Fruit fly (Drosophila melanogaster) whole organism, embryonic: Measurements from ENCODE around the gene Lcp65Ab1.
A peak's percentile ranks its signal among the peaks of the same experiment; 100 is the strongest.

ENCODE experiments used
- Aef1 ChIP-seq: fragments of 200-800 bp; sonication (Bioruptor generic); IDR thresholded peaks from 3 replicates; pipeline ENCODE4 v1.3.6; 2022; ENCODE audit warnings: missing biosample characterization, missing genetic modification characterization
- Awh ChIP-seq: fragments of 200-800 bp; sonication (Bioruptor generic); IDR thresholded peaks from 2 replicates; pipeline ENCODE4, ENCODE4 v1.3.6; 2022; ENCODE audit warnings: missing biosample characterization, missing genetic modification characterization
- Bgb ChIP-seq: fragments of 200-800 bp; sonication (Bioruptor generic); IDR thresholded peaks from 2 replicates; pipeline ENCODE4 v1.3.6; 2022; ENCODE audit warnings: missing biosample characterization, missing genetic modification characterization; ENCODE audit not compliant: partially characterized antibody
- Bteb2 ChIP-seq: fragments of 200-800 bp; sonication (Bioruptor generic); optimal IDR thresholded peaks from 2 replicates; lab custom pipeline; 2016; ENCODE audit warnings: missing biosample characterization, missing genetic modification characterization
- CG12299 ChIP-seq: fragments of 200-800 bp; sonication (Bioruptor generic); optimal IDR thresholded peaks from 2 replicates; lab custom pipeline; 2018; ENCODE audit warnings: missing biosample characterization, mild to moderate bottlenecking, missing genetic modification characterization
- CG13894 ChIP-seq: fragments of 200-800 bp; sonication (Bioruptor generic); optimal IDR thresholded peaks from 3 replicates; lab custom pipeline; 2018; ENCODE audit warnings: missing biosample characterization, mild to moderate bottlenecking, missing genetic modification characterization, moderate library complexity
- CG14710 ChIP-seq: fragments of 200-800 bp; sonication (Bioruptor generic); optimal IDR thresholded peaks from 3 replicates; lab custom pipeline; 2019; ENCODE audit warnings: missing biosample characterization, mild to moderate bottlenecking, missing genetic modification characterization, moderate library complexity
- CG17186 ChIP-seq: fragments of 200-800 bp; sonication (Bioruptor generic); optimal IDR thresholded peaks from 3 replicates; lab custom pipeline; 2017; ENCODE audit warnings: missing biosample characterization, missing genetic modification reagents, missing genetic modification characterization
- CG18764 ChIP-seq: fragments of 200-800 bp; sonication (Bioruptor generic); optimal IDR thresholded peaks from 3 replicates; lab custom pipeline; 2016; ENCODE audit warnings: missing biosample characterization, missing genetic modification characterization
- CG2202 ChIP-seq: fragments of 200-800 bp; sonication (Bioruptor generic); optimal IDR thresholded peaks from 2 replicates; lab custom pipeline; 2018; ENCODE audit warnings: missing biosample characterization, mild to moderate bottlenecking, missing genetic modification characterization
- CG32532 ChIP-seq: fragments of 200-800 bp; sonication (Bioruptor generic); IDR thresholded peaks from 2 replicates; pipeline ENCODE4 v1.3.6; 2022; ENCODE audit warnings: missing biosample characterization, missing genetic modification characterization
- CG32772 ChIP-seq: fragments of 200-800 bp; sonication (Bioruptor generic); IDR thresholded peaks from 2 replicates; pipeline ENCODE4 v1.3.6; 2022; ENCODE audit warnings: missing biosample characterization, missing genetic modification characterization
- CG34224 ChIP-seq: fragments of 200-800 bp; sonication (Bioruptor generic); IDR thresholded peaks from 3 replicates; pipeline ENCODE4 v1.3.6; 2022; ENCODE audit warnings: missing biosample characterization, missing genetic modification characterization; ENCODE audit not compliant: partially characterized antibody
- CG3847 ChIP-seq: fragments of 200-800 bp; sonication (Bioruptor generic); IDR thresholded peaks from 2 replicates; pipeline ENCODE4 v1.3.6; 2022; ENCODE audit warnings: missing biosample characterization, missing genetic modification characterization
- CG4707 ChIP-seq: fragments of 200-800 bp; sonication (Bioruptor generic); optimal IDR thresholded peaks from 2 replicates; lab custom pipeline; 2018; ENCODE audit warnings: missing biosample characterization, mild to moderate bottlenecking, missing genetic modification characterization, moderate library complexity
- CG6791 ChIP-seq: fragments of 200-800 bp; sonication (Bioruptor generic); IDR thresholded peaks from 3 replicates; pipeline ENCODE4 v1.3.6; 2022; ENCODE audit warnings: missing biosample characterization, missing genetic modification characterization; ENCODE audit not compliant: partially characterized antibody
- CG7556 ChIP-seq: fragments of 200-800 bp; sonication (Bioruptor generic); optimal IDR thresholded peaks from 2 replicates; lab custom pipeline; 2017; ENCODE audit warnings: missing biosample characterization, mild to moderate bottlenecking, missing genetic modification characterization
- CG8944 ChIP-seq: fragments of 200-800 bp; sonication (Bioruptor generic); optimal IDR thresholded peaks from 3 replicates; lab custom pipeline; 2016; ENCODE audit warnings: missing biosample characterization, missing genetic modification characterization
- CG9817 ChIP-seq: fragments of 200-800 bp; sonication (Bioruptor generic); optimal IDR thresholded peaks from 2 replicates; lab custom pipeline; 2018; ENCODE audit warnings: missing biosample characterization, mild to moderate bottlenecking, missing genetic modification characterization, moderate library complexity
- CHES-1-like ChIP-seq: fragments of 200-800 bp; sonication (Bioruptor generic); optimal IDR thresholded peaks from 2 replicates; lab custom pipeline; 2016; ENCODE audit warnings: missing biosample characterization, missing genetic modification characterization
- Deaf1 ChIP-seq: fragments of 200-800 bp; optimal IDR thresholded peaks from 3 replicates; lab custom pipeline; 2019; ENCODE audit warnings: missing biosample characterization, mild to moderate bottlenecking, missing genetic modification characterization, moderate library complexity
- Dp ChIP-seq: fragments of 200-800 bp; sonication (Bioruptor generic); optimal IDR thresholded peaks from 2 replicates; lab custom pipeline; 2018; ENCODE audit warnings: missing biosample characterization, mild to moderate bottlenecking, missing genetic modification characterization, moderate library complexity
- Drgx ChIP-seq: fragments of 200-800 bp; sonication (Bioruptor generic); IDR thresholded peaks from 2 replicates; pipeline ENCODE4 v1.3.6; 2022; ENCODE audit warnings: missing biosample characterization, missing genetic modification characterization
- Max ChIP-seq: fragments of 200-800 bp; sonication (Bioruptor generic); optimal IDR thresholded peaks from 2 replicates; lab custom pipeline; 2016; ENCODE audit warnings: missing biosample characterization, mild to moderate bottlenecking, missing genetic modification characterization
- Six4 ChIP-seq: fragments of 200-800 bp; sonication (Bioruptor generic); optimal IDR thresholded peaks from 2 replicates; lab custom pipeline; 2016; ENCODE audit warnings: missing biosample characterization, missing genetic modification characterization
- Sox100B ChIP-seq: fragments of 200-800 bp; sonication (Bioruptor generic); optimal IDR thresholded peaks from 3 replicates; lab custom pipeline; 2018; ENCODE audit warnings: missing biosample characterization, mild to moderate bottlenecking, missing genetic modification characterization
- abd-A ChIP-seq: fragments of 200-800 bp; sonication (Bioruptor generic); optimal IDR thresholded peaks from 3 replicates; lab custom pipeline; 2019; ENCODE audit warnings: missing biosample characterization, mild to moderate bottlenecking, missing genetic modification characterization, moderate library complexity
- bab2 ChIP-seq: fragments of 200-800 bp; sonication (Bioruptor generic); optimal IDR thresholded peaks from 2 replicates; lab custom pipeline; 2016; ENCODE audit warnings: missing biosample characterization, missing genetic modification characterization
- chinmo ChIP-seq: fragments of 200-800 bp; sonication (Bioruptor generic); IDR thresholded peaks from 4 replicates; pipeline ENCODE4 v1.3.6; 2022; ENCODE audit warnings: missing biosample characterization, missing genetic modification characterization; ENCODE audit not compliant: partially characterized antibody
- cwo ChIP-seq: fragments of 200-800 bp; sonication (Bioruptor generic); optimal IDR thresholded peaks from 3 replicates; lab custom pipeline; 2017; ENCODE audit warnings: missing biosample characterization, missing genetic modification characterization, mild to moderate bottlenecking, moderate library complexity, missing genetic modification reagents
- ewg ChIP-seq: fragments of 200-800 bp; sonication (Bioruptor generic); optimal IDR thresholded peaks from 3 replicates; lab custom pipeline; 2017; ENCODE audit warnings: mild to moderate bottlenecking, missing biosample characterization, missing genetic modification reagents, missing genetic modification characterization
- gce ChIP-seq: fragments of 200-800 bp; sonication (Bioruptor generic); IDR thresholded peaks from 3 replicates; pipeline ENCODE4 v1.3.6; 2022; ENCODE audit warnings: missing biosample characterization, missing genetic modification characterization
- grau ChIP-seq: fragments of 200-800 bp; optimal IDR thresholded peaks from 3 replicates; lab custom pipeline; 2019; ENCODE audit warnings: missing biosample characterization, mild to moderate bottlenecking, missing genetic modification characterization, moderate library complexity
- lab ChIP-seq: fragments of 200-800 bp; sonication (Bioruptor generic); optimal IDR thresholded peaks from 3 replicates; lab custom pipeline; 2017; ENCODE audit warnings: missing biosample characterization, missing genetic modification characterization, mild to moderate bottlenecking, moderate library complexity, missing genetic modification reagents
- mam ChIP-seq: fragments of 200-800 bp; sonication (Bioruptor generic); optimal IDR thresholded peaks from 3 replicates; lab custom pipeline; 2016; ENCODE audit warnings: missing biosample characterization, missing genetic modification characterization
- nmo ChIP-seq: fragments of 200-800 bp; sonication (Bioruptor generic); optimal IDR thresholded peaks from 2 replicates; lab custom pipeline; 2018; ENCODE audit warnings: missing biosample characterization, mild to moderate bottlenecking, missing genetic modification characterization, moderate library complexity
- ro ChIP-seq: fragments of 200-800 bp; sonication (Bioruptor generic); IDR thresholded peaks from 2 replicates; pipeline ENCODE4 v1.3.6; 2022; ENCODE audit warnings: missing biosample characterization, missing genetic modification characterization
- run ChIP-seq: fragments of 200-800 bp; sonication (Bioruptor generic); optimal IDR thresholded peaks from 3 replicates; lab custom pipeline; 2018; ENCODE audit warnings: missing biosample characterization, mild to moderate bottlenecking, missing genetic modification characterization
- salm ChIP-seq: fragments of 200-800 bp; sonication (Bioruptor generic); optimal IDR thresholded peaks from 2 replicates; lab custom pipeline; 2018; ENCODE audit warnings: missing biosample characterization, mild to moderate bottlenecking, missing genetic modification characterization
- scrt ChIP-seq: fragments of 200-800 bp; sonication (Bioruptor generic); optimal IDR thresholded peaks from 2 replicates; lab custom pipeline; 2018; ENCODE audit warnings: missing biosample characterization, mild to moderate bottlenecking, missing genetic modification characterization, moderate library complexity
- sd ChIP-seq: fragments of 200-800 bp; sonication (Bioruptor generic); optimal IDR thresholded peaks from 3 replicates; lab custom pipeline; 2018; ENCODE audit warnings: missing biosample characterization, mild to moderate bottlenecking, missing genetic modification characterization, moderate library complexity
- sr ChIP-seq: fragments of 200-800 bp; sonication (Bioruptor generic); IDR thresholded peaks from 3 replicates; pipeline ENCODE4 v1.3.6; 2022; ENCODE audit warnings: missing biosample characterization, missing genetic modification characterization
- tgo ChIP-seq: fragments of 200-800 bp; sonication (Bioruptor generic); IDR thresholded peaks from 3 replicates; pipeline ENCODE4 v1.3.6; 2022; ENCODE audit warnings: missing biosample characterization, missing genetic modification characterization
- twi ChIP-seq: fragments of 200-800 bp; optimal IDR thresholded peaks from 2 replicates; lab custom pipeline; 2019; ENCODE audit warnings: missing biosample characterization, mild to moderate bottlenecking, missing genetic modification characterization, moderate library complexity
- tx ChIP-seq: fragments of 200-800 bp; sonication (Bioruptor generic); optimal IDR thresholded peaks from 2 replicates; lab custom pipeline; 2016; ENCODE audit warnings: missing biosample characterization, missing genetic modification characterization

Lcp65Ab1 gene

DNA sequence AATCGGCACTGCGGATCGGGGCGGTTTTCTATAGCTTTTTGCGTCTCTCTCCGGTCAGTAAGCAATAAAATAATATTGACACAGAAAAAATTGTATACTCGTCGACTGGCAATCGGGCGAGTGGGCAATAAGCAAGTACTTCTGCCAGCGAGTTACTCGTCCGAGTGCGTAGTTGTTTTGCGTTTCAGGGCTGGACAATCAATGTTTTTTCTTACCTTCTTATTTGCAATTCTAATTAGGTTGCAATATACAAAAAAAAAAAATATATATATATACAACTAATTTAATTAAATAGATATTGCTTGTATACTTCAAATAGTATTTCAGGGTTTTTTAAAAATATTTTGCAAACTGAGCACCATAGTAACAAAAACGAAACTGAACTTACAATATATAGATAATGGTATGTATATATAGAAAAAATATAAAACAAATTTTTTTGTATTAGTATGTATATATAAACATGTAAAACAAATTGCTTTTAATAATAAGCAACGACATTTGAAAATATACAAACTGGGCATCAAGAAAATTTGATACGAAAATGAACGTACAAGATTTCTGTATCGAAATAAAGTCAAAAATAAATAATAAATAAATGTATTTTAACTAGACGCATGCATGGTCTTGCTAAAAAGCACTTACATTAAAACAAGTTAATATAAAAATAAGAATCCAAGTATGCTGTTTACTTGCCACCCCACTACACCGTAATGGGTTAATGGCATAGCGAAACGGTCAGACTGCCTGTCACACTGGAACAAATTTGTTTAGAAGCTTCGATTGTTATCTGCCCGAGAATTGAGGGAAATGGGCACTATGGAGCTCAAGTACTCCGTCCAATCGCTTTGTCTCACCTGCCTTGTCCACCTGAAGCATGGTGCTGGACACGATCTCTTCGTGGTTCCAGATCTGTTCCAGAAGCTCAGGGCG is 39.9 kb downstream of the Lcp65Ab1 start, which contains the start of the genes D19A and CG7386 (continued):
- TF ChIP-seq CG18764 (GFP tag; lab: Kevin White, UChicago), result peak; percentile 4
- no peak; the same call in 2 of the 3 replicates for TF ChIP-seq CG34224 (GFP tag; lab: Robert Waterston, UW)
- peak; percentile 50 for TF ChIP-seq Bteb2
- peak; percentile 49 for TF ChIP-seq grau (tag; lab: Kevin White, UChicago)
- no peak for TF ChIP-seq abd-A (tag; lab: Kevin White, UChicago)
- no peak for TF ChIP-seq salm
- peak; percentile 22 for TF ChIP-seq CHES-1-like
- TF ChIP-seq Sox100B (GFP tag; lab: Kevin White, UChicago), result peak; percentile 53
- TF ChIP-seq CG32772, result peak; percentile 46; the same call in 1 of the 2 replicates
- TF ChIP-seq Bgb, result peak; percentile 35; the same call in 1 of the 2 replicates
- no peak for TF ChIP-seq ro (GFP tag; lab: Robert Waterston, UW)
- peak; percentile 41; the same call in 1 of the 3 replicates for TF ChIP-seq CG6791 (GFP tag; lab: Robert Waterston, UW)
- TF ChIP-seq gce (GFP tag; lab: Robert Waterston, UW), result 0 out of 3 replicates have a peak, but pooled peaks have one; percentile 25
- TF ChIP-seq lab (GFP tag; lab: Kevin White, UChicago), result peak; percentile 59
- peak; percentile 51 for TF ChIP-seq CG3847 (GFP tag; lab: Robert Waterston, UW)
- no peak for TF ChIP-seq Six4 (GFP tag; lab: Kevin White, UChicago)
- peak; percentile 46 for TF ChIP-seq cwo (GFP tag; lab: Kevin White, UChicago)

DNA sequence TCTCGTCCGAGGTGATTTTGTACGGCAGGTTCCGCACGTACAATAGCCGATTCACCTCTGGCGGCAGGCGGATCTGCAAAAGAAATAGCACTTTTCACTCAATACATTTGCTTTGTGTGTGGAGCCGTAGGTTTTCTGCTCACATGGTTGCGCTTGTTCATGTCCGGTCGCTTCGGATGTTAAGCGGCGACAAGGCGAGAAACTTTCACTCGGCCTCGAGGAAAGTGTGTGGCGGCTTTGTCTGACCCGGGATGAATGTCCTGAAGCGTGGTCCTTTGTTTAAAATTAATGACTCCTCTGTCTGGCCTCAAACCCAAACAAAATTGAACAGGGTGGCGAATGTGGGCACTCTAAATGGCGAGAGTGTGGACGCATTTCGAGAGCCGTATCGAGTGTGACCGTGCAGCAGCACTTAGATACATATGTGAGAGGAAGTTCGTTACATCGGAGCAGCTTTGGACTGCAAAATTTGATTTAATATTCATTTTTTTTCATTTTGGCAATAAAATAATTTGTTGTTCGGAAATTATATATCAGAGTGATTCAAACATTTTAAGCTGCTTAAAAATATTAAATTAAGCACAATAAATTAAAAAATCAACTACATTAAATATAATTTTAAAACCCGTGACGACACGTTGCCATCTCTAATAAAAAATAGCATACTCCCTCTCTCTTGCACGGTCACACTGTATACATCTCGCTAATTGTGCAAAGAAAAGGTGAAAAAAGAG is 43.6 kb downstream of the Lcp65Ab1 start, which contains the start of the genes Sf3b6 and Tnpo:
Sf3b6 (minus strand) TSS at position 358 of the 734 bp plus-strand sequence.
Tnpo (plus strand) TSS at position 659 of the 734 bp plus-strand sequence.
- peak; percentile 79 for TF ChIP-seq bab2 (GFP tag; lab: Kevin White, UChicago)
- TF ChIP-seq CG13894 (tag; lab: Kevin White, UChicago), result no peak
- TF ChIP-seq Dp (GFP tag; lab: Kevin White, UChicago), result peak; percentile 21
- no peak for TF ChIP-seq CG7556
- TF ChIP-seq CG17186 (GFP tag; lab: Kevin White, UChicago), result peak; percentile 62
- TF ChIP-seq CG9817 (tag; lab: Kevin White, UChicago), result peak; percentile 87
- peak; percentile 83 for TF ChIP-seq twi
- no peak for TF ChIP-seq abd-A (tag; lab: Kevin White, UChicago)
- TF ChIP-seq mam (GFP tag; lab: Kevin White, UChicago), result peak; percentile 89
- peak; percentile 62 for TF ChIP-seq tx (GFP tag; lab: Kevin White, UChicago)
- peak; percentile 93 for TF ChIP-seq nmo (GFP tag; lab: Kevin White, UChicago)
- TF ChIP-seq CG14710 (tag; lab: Kevin White, UChicago), result peak; percentile 91
- TF ChIP-seq ewg (GFP tag; lab: Kevin White, UChicago), result no peak
- TF ChIP-seq run, result no peak
- peak; percentile 82 for TF ChIP-seq Max (GFP tag; lab: Kevin White, UChicago)
- no peak for TF ChIP-seq CG12299 (tag; lab: Kevin White, UChicago)
- TF ChIP-seq gce (GFP tag; lab: Robert Waterston, UW), result peak; percentile 40; the same call in 1 of the 3 replicates
- peak; percentile 65 for TF ChIP-seq scrt (GFP tag; lab: Kevin White, UChicago)
- TF ChIP-seq Deaf1 (tag; lab: Kevin White, UChicago), result peak; percentile 55
- TF ChIP-seq chinmo, result no peak
- TF ChIP-seq Aef1 (GFP tag; lab: Robert Waterston, UW), result peak; percentile 87
- peak; percentile 89 for TF ChIP-seq CG32532 (GFP tag; lab: Robert Waterston, UW)
- TF ChIP-seq CG2202, result peak; percentile 54
- TF ChIP-seq sd (tag; lab: Kevin White, UChicago), result no peak
- TF ChIP-seq CG8944 (GFP tag; lab: Kevin White, UChicago), result peak; percentile 43
- peak; percentile 86 for TF ChIP-seq tgo (GFP tag; lab: Robert Waterston, UW)
- peak; percentile 8; the same call in 1 of the 3 replicates for TF ChIP-seq sr (GFP tag; lab: Robert Waterston, UW)
- TF ChIP-seq Awh (GFP tag; lab: Robert Waterston, UW), result peak; percentile 50
- TF ChIP-seq Drgx (GFP tag; lab: Robert Waterston, UW), result peak; percentile 61
- no peak for TF ChIP-seq CG4707 (GFP tag; lab: Kevin White, UChicago)
